Worm (Caenorhabditis elegans) whole organism, young adult: Measurements from ENCODE around the gene T04C9.1.

Experiments
- B0019.2 ChIP-seq: fragments of 200-800 bp; sonication (Bioruptor generic); conservative IDR thresholded peaks from 2 replicates; pipeline ENCODE4 v1.3.6; 2022; ENCODE audit warnings: missing genetic modification reagents, missing genetic modification characterization, missing compliant biosample characterization
- C06A6.2 ChIP-seq: fragments of 200-800 bp; sonication (Bioruptor generic); conservative IDR thresholded peaks from 2 replicates; pipeline ENCODE4 v1.3.6; 2022; ENCODE audit warnings: missing genetic modification characterization, missing compliant biosample characterization
- C17E4.6 ChIP-seq: fragments of 200-800 bp; sonication (Bioruptor generic); IDR thresholded peaks from 2 replicates; pipeline ENCODE4 v1.3.6; 2022; ENCODE audit warnings: missing genetic modification reagents, missing genetic modification characterization, missing compliant biosample characterization
- D2030.7 ChIP-seq: fragments of 200-800 bp; sonication (Bioruptor generic); IDR thresholded peaks from 2 replicates; pipeline ENCODE4 v1.3.6; 2022; ENCODE audit warnings: missing genetic modification reagents, missing genetic modification characterization, missing compliant biosample characterization
- F10E7.11 ChIP-seq: sonication (generic microtip); optimal IDR thresholded peaks from 2 replicates; lab custom pipeline; 2017; ENCODE audit warnings: mild to moderate bottlenecking, missing genetic modification characterization, moderate library complexity, missing compliant biosample characterization
- ZK185.1 ChIP-seq: sonication (generic microtip); optimal IDR thresholded peaks from 2 replicates; lab custom pipeline; 2016; ENCODE audit warnings: mild to moderate bottlenecking, missing genetic modification characterization, missing compliant biosample characterization; ENCODE audit not compliant: poor library complexity, severe bottlenecking
- ama-1 ChIP-seq, 3 experiments: fragments of 150-350 bp in 1 of 3; sonication (generic microtip) in 2 of 3; optimal IDR thresholded peaks; 2 replicates each; lab custom pipeline; 2014 to 2018; ENCODE audit warnings: missing biosample characterization in 2 of 3, missing genetic modification characterization in 2 of 3, missing genetic modification reagents in 2 of 3
- attf-3 ChIP-seq: fragments of 200-800 bp; sonication (Bioruptor generic); conservative IDR thresholded peaks from 2 replicates; pipeline ENCODE4 v1.3.6; 2022; ENCODE audit warnings: missing genetic modification reagents, missing genetic modification characterization, missing compliant biosample characterization
- bed-1 ChIP-seq: fragments of 200-800 bp; sonication (Bioruptor generic); IDR thresholded peaks from 2 replicates; pipeline ENCODE4 v1.3.6; 2022; ENCODE audit warnings: missing genetic modification reagents, missing genetic modification characterization, missing compliant biosample characterization
- cebp-1 ChIP-seq, 2 experiments: fragments of 200-800 bp in 1 of 2; sonication (Bioruptor generic) in 1 of 2; sonication (generic microtip) in 1 of 2; IDR thresholded peaks in 1 of 2; optimal IDR thresholded peaks in 1 of 2; 2 replicates each; pipeline versions ENCODE4 v1.3.6 to Lab custom; 2017 to 2022; ENCODE audit warnings: missing compliant biosample characterization in 2 of 2, missing genetic modification characterization in 2 of 2, mild to moderate bottlenecking in 1 of 2, missing genetic modification reagents in 1 of 2, moderate library complexity in 1 of 2
- ceh-100 ChIP-seq: fragments of 200-800 bp; sonication (Bioruptor generic); IDR thresholded peaks from 2 replicates; pipeline ENCODE4 v1.3.6; 2022; ENCODE audit warnings: missing genetic modification reagents, missing genetic modification characterization, missing compliant biosample characterization
- dpff-1 ChIP-seq: sonication (generic microtip); optimal IDR thresholded peaks from 2 replicates; lab custom pipeline; 2017; ENCODE audit warnings: mild to moderate bottlenecking, missing genetic modification characterization, missing compliant biosample characterization
- fkh-3 ChIP-seq: sonication (generic microtip); optimal IDR thresholded peaks from 2 replicates; lab custom pipeline; 2016; ENCODE audit warnings: mild to moderate bottlenecking, missing genetic modification characterization, missing compliant biosample characterization
- hrde-1 ChIP-seq: sonication (generic microtip); optimal IDR thresholded peaks from 2 replicates; lab custom pipeline; 2016; ENCODE audit warnings: missing genetic modification characterization, mild to moderate bottlenecking, missing compliant biosample characterization, moderate library complexity, missing genotype, missing genetic modification reagents, borderline replicate concordance
- let-607 ChIP-seq, 2 experiments: fragments of 200-800 bp in 1 of 2; sonication (Bioruptor generic) in 1 of 2; sonication (generic microtip) in 1 of 2; optimal IDR thresholded peaks; 2 replicates each; lab custom pipeline; 2016 to 2018; ENCODE audit warnings: mild to moderate bottlenecking in 2 of 2, missing compliant biosample characterization in 2 of 2, missing genetic modification characterization in 2 of 2, moderate library complexity in 2 of 2, missing genotype in 1 of 2
- somi-1 ChIP-seq: fragments of 200-800 bp; sonication (Bioruptor generic); optimal IDR thresholded peaks from 2 replicates; lab custom pipeline; 2018; ENCODE audit warnings: mild to moderate bottlenecking, missing genetic modification characterization, missing compliant biosample characterization
- sptf-2 ChIP-seq: fragments of 200-800 bp; sonication (Bioruptor generic); optimal IDR thresholded peaks from 2 replicates; lab custom pipeline; 2018; ENCODE audit warnings: mild to moderate bottlenecking, missing genetic modification characterization, missing compliant biosample characterization
- zfh-2 ChIP-seq: fragments of 200-800 bp; sonication (Bioruptor generic); conservative IDR thresholded peaks from 2 replicates; pipeline ENCODE4 v1.3.6; 2022; ENCODE audit warnings: missing genetic modification reagents, missing genetic modification characterization, missing compliant biosample characterization
- ztf-18 ChIP-seq: sonication (generic microtip); optimal IDR thresholded peaks from 2 replicates; lab custom pipeline; 2016; ENCODE audit warnings: missing genotype, mild to moderate bottlenecking, missing genetic modification characterization, missing compliant biosample characterization

The T04C9.1 gene

ce11 chrIII:6046881-6047280 is 53.9 kb downstream of the T04C9.1 start, which contains the start of gene tbx-11:
tbx-11 (minus strand) TSS chrIII:6046981.
- TF ChIP-seq cebp-1 (GFP tag; IDR thresholded peaks at IDR 0.05; lab: Robert Waterston, UW) (no peak), cebp-1 (tag; optimal IDR thresholded peaks at IDR 0.05; lab: Kevin White, UChicago) (no peak), ceh-100 (no peak), ZK185.1 (no peak), attf-3 (GFP tag; lab: Robert Waterston, UW) (no peak), B0019.2 (no peak), fkh-3 (tag; lab: Kevin White, UChicago) (no peak), ama-1 (optimal IDR thresholded peaks at IDR 0.05; lab: Kevin White, UChicago) (no peak), ama-1 (GFP tag; optimal IDR thresholded peaks at IDR 0.05; lab: Kevin White, UChicago) (no peak), ztf-18 (tag; lab: Kevin White, UChicago) (no peak)

DNA sequence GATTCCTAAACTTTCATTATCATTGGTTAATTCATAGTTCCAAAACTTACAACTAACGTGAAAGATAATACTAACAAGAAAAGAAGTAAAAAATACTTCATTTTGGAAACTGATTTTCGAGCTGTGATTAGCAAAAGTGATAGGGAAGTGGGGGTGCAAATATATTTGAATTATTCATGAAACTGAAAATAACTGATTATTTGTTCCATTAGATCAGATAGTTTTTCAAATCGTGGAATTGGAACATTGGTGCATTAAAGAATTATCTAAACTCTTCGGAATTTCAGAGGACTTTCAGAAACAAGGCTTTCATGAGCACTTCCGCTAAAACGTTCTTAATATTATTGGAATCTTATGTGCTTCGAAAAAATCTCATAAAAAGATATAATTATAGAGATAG is 62.7 kb downstream of the T04C9.1 start, which contains the start of gene F40H6.5:
Gene F40H6.5, minus strand, starts transcription at position 101 of the 400 bp plus-strand sequence.
- TF ChIP-seq F10E7.11 = no peak
- no peak for TF ChIP-seq D2030.7
- no peak for TF ChIP-seq C06A6.2
- no peak for TF ChIP-seq sptf-2
- no peak for TF ChIP-seq let-607 (tag; optimal IDR thresholded peaks at IDR 0.05; lab: Kevin White, UChicago)
- TF ChIP-seq C17E4.6 (GFP tag; lab: Robert Waterston, UW) = no peak
- no peak for TF ChIP-seq ceh-100
- no peak for TF ChIP-seq ama-1 (optimal IDR thresholded peaks at IDR 0.05; lab: Kevin White, UChicago)
- TF ChIP-seq ama-1 (GFP tag; optimal IDR thresholded peaks at IDR 0.05; lab: Kevin White, UChicago) = no peak
- TF ChIP-seq zfh-2 (GFP tag; lab: Robert Waterston, UW) = no peak
- TF ChIP-seq somi-1 (GFP tag; lab: Kevin White, UChicago) = no peak
- TF ChIP-seq hrde-1 (tag; lab: Kevin White, UChicago) = no peak
- no peak for TF ChIP-seq bed-1 (GFP tag; lab: Robert Waterston, UW)
- TF ChIP-seq dpff-1 (tag; lab: Kevin White, UChicago) = no peak
